Worm (Caenorhabditis elegans) whole organism, L1 larva: ENCODE results near the gene ttc-37.

ENCODE experiments used
- blmp-1 ChIP-seq: fragments of 150-350 bp; optimal IDR thresholded peaks from 2 replicates; lab custom pipeline; 2014; ENCODE audit warnings: missing biosample characterization, missing genetic modification characterization
- fos-1 ChIP-seq: fragments of 150-350 bp; optimal IDR thresholded peaks from 2 replicates; lab custom pipeline; 2014; ENCODE audit warnings: missing biosample characterization, missing genetic modification characterization
- jun-1 ChIP-seq: fragments of 150-350 bp; optimal IDR thresholded peaks from 2 replicates; lab custom pipeline; 2014; ENCODE audit warnings: missing biosample characterization, missing genetic modification reagents, missing genetic modification characterization
- lin-13 ChIP-seq: fragments of 150-350 bp; optimal IDR thresholded peaks from 2 replicates; lab custom pipeline; 2014; ENCODE audit warnings: missing biosample characterization, missing genetic modification reagents, missing genetic modification characterization
- lin-15B ChIP-seq: fragments of 150-350 bp; sonication (generic microtip); optimal IDR thresholded peaks from 3 replicates; lab custom pipeline; 2014; ENCODE audit warnings: missing biosample characterization, missing genetic modification characterization
- nhr-11 ChIP-seq: fragments of 150-350 bp; optimal IDR thresholded peaks from 2 replicates; lab custom pipeline; 2014; ENCODE audit warnings: missing biosample characterization, missing genetic modification characterization
- nhr-12 ChIP-seq: sonication (generic microtip); optimal IDR thresholded peaks from 2 replicates; lab custom pipeline; 2017; ENCODE audit warnings: missing biosample characterization, missing genetic modification characterization
- pag-3 ChIP-seq: sonication (generic microtip); optimal IDR thresholded peaks from 2 replicates; lab custom pipeline; 2017; ENCODE audit warnings: missing genetic modification characterization, mild to moderate bottlenecking, missing compliant biosample characterization, antibody characterized with exemption, borderline replicate concordance; ENCODE audit not compliant: insufficient read depth
- snpc-4 ChIP-seq: fragments of 150-350 bp; optimal IDR thresholded peaks from 2 replicates; lab custom pipeline; 2014; ENCODE audit warnings: missing biosample characterization, missing genetic modification characterization
- unc-86 ChIP-seq: sonication (generic microtip); optimal IDR thresholded peaks from 2 replicates; lab custom pipeline; 2016; ENCODE audit warnings: missing genetic modification characterization, missing compliant biosample characterization

DNA sequence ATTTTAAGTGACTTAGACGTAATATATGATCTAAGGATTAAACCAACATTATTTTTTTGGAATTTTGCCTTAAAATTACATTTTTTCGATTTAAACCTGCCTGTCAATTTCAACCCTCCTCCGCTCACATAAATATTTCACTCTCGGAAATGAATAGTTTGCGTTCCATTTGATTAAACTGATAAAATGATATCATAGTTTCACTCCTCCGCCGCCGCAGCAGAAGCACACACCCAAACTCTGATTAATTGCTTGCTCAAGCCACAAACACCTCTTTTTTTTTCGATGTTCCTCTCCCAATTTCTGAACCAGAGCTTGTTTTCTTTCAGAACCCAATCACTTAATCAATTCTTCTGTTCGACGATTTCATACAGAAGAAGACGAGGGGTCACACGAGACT, 18.8 kb downstream of the ttc-37 start, which contains the start of gene Y49G5B.1:
- TF ChIP-seq nhr-11 (tag; lab: Kevin White, UChicago), result no peak
- no peak for TF ChIP-seq pag-3 (tag; lab: Kevin White, UChicago)
- TF ChIP-seq fos-1 (tag; lab: Kevin White, UChicago), result no peak
- no peak for TF ChIP-seq snpc-4 (tag; lab: Kevin White, UChicago)
- TF ChIP-seq lin-15B (tag; lab: Kevin White, UChicago), result no peak
- no peak for TF ChIP-seq blmp-1
- TF ChIP-seq nhr-12 (tag; lab: Kevin White, UChicago), result no peak
- no peak for TF ChIP-seq lin-13 (GFP tag; lab: Kevin White, UChicago)
- no peak for TF ChIP-seq unc-86
- TF ChIP-seq jun-1, result no peak
